Fruit fly (Drosophila melanogaster) Kc167 (cell line): ENCODE results near the gene milt.

Experiments used
- Myc ChIP-seq: fragments of >200 bp; optimal IDR thresholded peaks from 2 replicates; lab custom pipeline; 2017; ENCODE audit warnings: missing external identifiers
- Sin3A ChIP-seq: fragments of >200 bp; optimal IDR thresholded peaks from 2 replicates; lab custom pipeline; 2018; ENCODE audit warnings: missing external identifiers
- h ChIP-seq: fragments of >200 bp; optimal IDR thresholded peaks from 3 replicates; lab custom pipeline; 2018; ENCODE audit warnings: missing external identifiers
- insv ChIP-seq: fragments of >200 bp; optimal IDR thresholded peaks from 3 replicates; lab custom pipeline; 2018; ENCODE audit warnings: missing external identifiers
- psq ChIP-seq: fragments of >200 bp; optimal IDR thresholded peaks from 2 replicates; lab custom pipeline; 2017; ENCODE audit warnings: missing external identifiers
- ttk ChIP-seq: sonication (Bioruptor generic); optimal IDR thresholded peaks from 2 replicates; lab custom pipeline; 2017; ENCODE audit warnings: missing external identifiers

milt gene

dm6 chr2L:7067683-7068082 is 30.1 kb downstream of the milt start, which contains the start of gene Ugt307A1:
Ugt307A1 (plus strand) TSS chr2L:7067983.
- TF ChIP-seq Myc, result no peak
- TF ChIP-seq psq (lab: Kevin White, UChicago), result no peak
- no peak for TF ChIP-seq Sin3A (lab: Kevin White, UChicago)
- TF ChIP-seq ttk, result no peak
- no peak for TF ChIP-seq insv (lab: Kevin White, UChicago)
- TF ChIP-seq h (lab: Kevin White, UChicago), result no peak

DNA sequence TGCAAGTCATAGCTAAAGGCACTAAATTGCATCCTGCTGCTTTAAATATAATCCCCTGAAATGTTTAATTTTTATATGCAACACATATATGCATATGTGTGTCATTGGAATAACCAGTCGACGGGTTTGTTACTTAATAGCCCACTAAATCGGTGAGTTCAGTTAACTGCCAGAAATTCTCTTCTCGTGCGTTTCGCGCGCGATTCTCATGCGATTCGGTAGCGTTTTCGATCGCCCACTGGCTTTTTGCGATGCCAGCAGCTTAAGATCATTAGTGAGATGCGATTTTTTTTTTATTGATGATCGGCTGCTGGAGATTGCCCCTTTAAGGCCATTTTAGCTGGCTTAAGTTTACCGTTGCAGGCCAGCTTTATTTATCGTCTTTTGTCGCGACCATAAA is 33.6 kb downstream of the milt start:
- TF ChIP-seq ttk (no peak), h (lab: Kevin White, UChicago) (no peak), insv (lab: Kevin White, UChicago) (no peak), Myc (no peak), Sin3A (lab: Kevin White, UChicago) (no peak), psq (lab: Kevin White, UChicago) (no peak)

DNA sequence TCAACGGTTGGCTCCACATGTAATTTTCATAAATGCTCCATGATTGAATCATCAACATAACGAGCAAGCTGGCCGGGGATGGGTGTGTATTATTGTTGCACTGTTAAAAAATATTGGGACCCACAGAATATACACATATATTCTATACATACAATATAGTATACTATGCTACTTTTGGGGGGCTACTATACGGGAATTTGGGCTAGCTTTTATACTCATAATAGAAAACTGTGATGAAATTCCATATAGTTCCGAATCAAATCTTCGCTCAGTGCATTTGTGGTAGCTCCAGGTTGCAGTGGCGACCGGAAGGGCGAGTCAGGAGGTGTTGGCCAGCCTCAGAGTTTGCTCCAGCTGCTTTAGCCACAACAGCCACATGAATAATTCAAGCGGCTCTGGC is 34.2 kb downstream of the milt start:
- TF ChIP-seq Sin3A (lab: Kevin White, UChicago) (no peak), ttk (no peak), psq (lab: Kevin White, UChicago) (no peak), h (lab: Kevin White, UChicago) (no peak), Myc (no peak), insv (lab: Kevin White, UChicago) (no peak)

dm6 chr2L:7073011-7073410 is 35.4 kb downstream of the milt start:
- TF ChIP-seq h (lab: Kevin White, UChicago) (no peak), Sin3A (lab: Kevin White, UChicago) (no peak), insv (lab: Kevin White, UChicago) (no peak), ttk (no peak), psq (lab: Kevin White, UChicago) (no peak), Myc (no peak)

DNA sequence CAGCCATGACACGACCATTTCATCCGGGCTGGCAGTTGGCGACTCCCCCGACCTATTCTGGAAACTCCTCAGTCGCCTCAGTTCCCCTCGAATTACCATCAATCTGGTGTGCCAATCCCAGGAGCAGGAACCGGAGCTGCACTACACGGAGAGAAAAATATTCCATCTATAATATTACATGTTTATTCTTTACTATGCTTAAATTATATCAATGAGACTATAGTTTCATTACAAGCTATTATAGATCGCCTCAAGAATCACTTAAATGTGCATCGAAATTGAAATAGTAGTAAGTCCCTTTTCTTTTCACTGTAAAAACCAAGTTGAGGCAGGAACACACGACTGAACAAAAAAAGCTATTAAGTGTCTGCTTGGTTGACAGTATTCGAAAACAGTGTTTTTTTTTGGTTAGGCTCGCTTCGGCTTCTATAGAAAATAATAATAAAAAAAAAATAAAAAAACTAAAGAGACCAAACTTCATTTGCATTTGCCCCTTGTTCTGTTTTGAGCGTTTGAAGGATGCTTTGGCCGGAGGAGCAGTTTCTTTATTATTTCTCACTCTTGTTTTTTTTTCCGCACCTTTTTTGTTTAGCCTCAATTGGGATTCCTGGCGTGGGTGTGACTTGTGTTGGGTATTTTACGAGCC is 38.6 kb downstream of the milt start:
- TF ChIP-seq insv (lab: Kevin White, UChicago) (no peak), ttk (no peak), psq (lab: Kevin White, UChicago) (no peak), h (lab: Kevin White, UChicago) (no peak), Myc (no peak), Sin3A (lab: Kevin White, UChicago) (no peak)

dm6 chr2L:7076804-7077203 is 39.2 kb downstream of the milt start:
- TF ChIP-seq h (lab: Kevin White, UChicago) (no peak), Sin3A (lab: Kevin White, UChicago) (no peak), psq (lab: Kevin White, UChicago) (no peak), ttk (no peak), insv (lab: Kevin White, UChicago) (no peak), Myc (no peak)

DNA sequence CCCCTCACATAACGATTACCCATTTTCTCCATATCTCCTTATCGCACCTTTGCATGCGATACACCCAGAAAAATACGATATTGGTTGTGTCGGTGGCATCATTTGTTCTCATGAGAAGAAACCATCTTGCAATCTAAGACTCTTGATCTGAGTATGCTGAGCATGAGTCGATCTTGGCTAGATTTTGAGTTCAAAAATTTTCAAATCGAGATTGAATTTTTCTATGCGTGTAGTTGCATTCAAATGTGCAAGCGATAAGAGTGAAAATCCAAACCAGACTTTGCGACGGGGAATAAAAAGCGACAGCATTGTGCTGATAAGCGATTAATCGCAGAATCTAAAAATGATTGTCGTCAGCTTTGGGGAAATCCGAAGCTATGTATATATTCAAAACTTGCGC is 43.7 kb downstream of the milt start:
- TF ChIP-seq Myc (no peak), h (lab: Kevin White, UChicago) (no peak), psq (lab: Kevin White, UChicago) (no peak), Sin3A (lab: Kevin White, UChicago) (no peak), ttk (no peak), insv (lab: Kevin White, UChicago) (no peak)

dm6 chr2L:7082203-7082602 is 44.6 kb downstream of the milt start:
- no peak for TF ChIP-seq Sin3A (lab: Kevin White, UChicago)
- no peak for TF ChIP-seq insv (lab: Kevin White, UChicago)
- no peak for TF ChIP-seq psq (lab: Kevin White, UChicago)
- no peak for TF ChIP-seq Myc
- no peak for TF ChIP-seq ttk
- TF ChIP-seq h (lab: Kevin White, UChicago), result no peak

- TF ChIP-seq psq (lab: Kevin White, UChicago), result no peak
- no peak for TF ChIP-seq ttk
- no peak for TF ChIP-seq h (lab: Kevin White, UChicago)
- TF ChIP-seq Sin3A (lab: Kevin White, UChicago), result no peak
- no peak for TF ChIP-seq Myc
Measured at dm6 chr2L:7084410-7084809, 46.8 kb downstream of the milt start, which contains the start of gene Pvf2. Pvf2 (minus strand) TSS chr2L:7084635.

dm6 chr2L:7090922-7091321 is 53.3 kb downstream of the milt start:
- TF ChIP-seq Myc (no peak), insv (lab: Kevin White, UChicago) (no peak)

- no peak for TF ChIP-seq psq (lab: Kevin White, UChicago)
- no peak for TF ChIP-seq Myc
- no peak for TF ChIP-seq Sin3A (lab: Kevin White, UChicago)
- TF ChIP-seq insv (lab: Kevin White, UChicago), result no peak
- no peak for TF ChIP-seq ttk
- no peak for TF ChIP-seq h (lab: Kevin White, UChicago)
Measured at dm6 chr2L:7094303-7094702, 56.7 kb downstream of the milt start.

dm6 chr2L:7097386-7097785 is 59.8 kb downstream of the milt start:
- no peak for TF ChIP-seq psq (lab: Kevin White, UChicago)
- no peak for TF ChIP-seq Sin3A (lab: Kevin White, UChicago)
- no peak for TF ChIP-seq Myc
- TF ChIP-seq ttk, result no peak
- TF ChIP-seq insv (lab: Kevin White, UChicago), result no peak
- TF ChIP-seq h (lab: Kevin White, UChicago), result no peak

DNA sequence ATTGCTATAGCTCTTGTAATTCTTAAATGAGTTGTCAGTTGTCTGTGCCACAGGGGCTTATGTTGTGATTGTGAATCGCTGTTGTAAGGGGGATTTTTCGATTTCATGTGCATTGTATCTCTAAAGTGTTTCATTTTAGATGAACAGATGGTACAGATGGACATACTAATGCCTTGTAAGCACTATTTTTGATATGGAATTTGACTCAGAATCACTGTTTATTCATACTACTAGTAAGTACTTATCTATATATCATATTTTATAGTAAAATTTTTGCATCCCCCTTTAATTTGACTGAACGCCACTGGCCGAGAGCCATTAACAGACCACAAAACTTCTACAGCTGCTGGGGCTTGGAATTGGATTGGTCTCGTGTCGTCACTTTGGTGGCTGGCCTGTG is 63.2 kb downstream of the milt start:
- TF ChIP-seq insv (lab: Kevin White, UChicago), result no peak
